Fruit fly (Drosophila melanogaster): ENCODE results near the gene FarO.

DNA sequence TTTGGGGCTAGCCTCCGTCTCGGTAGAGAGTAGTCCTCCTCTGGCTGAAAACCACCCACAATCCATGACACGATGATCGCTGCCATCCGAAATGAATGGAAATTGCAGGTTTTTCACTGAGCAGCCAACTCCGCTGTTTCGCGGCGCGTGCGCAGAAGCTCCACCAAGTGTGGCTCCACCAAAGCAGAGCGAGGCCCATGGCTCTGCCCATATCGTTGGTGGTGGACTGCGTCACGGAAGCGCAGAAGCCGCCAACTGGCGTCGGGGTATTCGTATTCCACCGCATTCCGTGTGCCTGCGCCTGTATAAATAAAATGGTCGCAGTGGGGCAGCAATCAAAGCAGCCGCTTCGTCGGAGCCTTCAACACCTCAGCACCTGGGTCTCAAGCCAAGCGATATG lies 19.8 kb upstream of the FarO start, which contains the start of gene CG14052:
- no peak for TF ChIP-seq psq (optimal IDR thresholded peaks at IDR 0.05)
- no peak for TF ChIP-seq pan (optimal IDR thresholded peaks at IDR 0.05)
- TF ChIP-seq Dll (optimal IDR thresholded peaks at IDR 0.05): no peak
- TF ChIP-seq usp (GFP tag; optimal IDR thresholded peaks at IDR 0.05): no peak
- no peak for TF ChIP-seq CG8478 (optimal IDR thresholded peaks at IDR 0.05)
- TF ChIP-seq EcR (GFP tag; optimal IDR thresholded peaks at IDR 0.05): no peak

All from whole organism.